Worm (Caenorhabditis elegans): ENCODE measurements around the gene C05C10.2.
A peak's percentile ranks its signal among the peaks of the same experiment; 100 is the strongest.

The C05C10.2 gene

ce11 chrII:9943837-9944236, 21.8 kb downstream of the C05C10.2 start, which contains the start of gene flad-1:
Gene flad-1, plus strand, starts transcription at chrII:9944137.
- TF ChIP-seq snpc-3.4 (tag; optimal IDR thresholded peaks at IDR 0.05) (peak; percentile 25), tbp1 (GFP tag; optimal IDR thresholded peaks at IDR 0.05) (no peak), Y53F4B.3 (GFP tag; IDR thresholded peaks at IDR 0.05) (no peak), chd-7 (tag; optimal IDR thresholded peaks at IDR 0.05) (peak; percentile 21), F33H1.4 (GFP tag; IDR thresholded peaks at IDR 0.05) (0 out of 2 replicates have a peak, but pooled peaks have one; percentile 10)

- no peak for TF ChIP-seq pha-4 (tag; optimal IDR thresholded peaks at IDR 0.05)
- TF ChIP-seq zim-3 (tag; optimal IDR thresholded peaks at IDR 0.05) = no peak
- TF ChIP-seq nhr-179 (tag; optimal IDR thresholded peaks at IDR 0.05) = no peak
- TF ChIP-seq ztf-3 (GFP tag; optimal IDR thresholded peaks at IDR 0.05) = no peak
- no peak for TF ChIP-seq gei-17 (GFP tag; optimal IDR thresholded peaks at IDR 0.05)
- no peak for TF ChIP-seq snpc-1.3 (tag; optimal IDR thresholded peaks at IDR 0.05; ENCODE audit: insufficient read depth)
- TF ChIP-seq F37B4.10 (GFP tag; IDR thresholded peaks at IDR 0.05) = no peak
- no peak for TF ChIP-seq C06A6.2 (GFP tag; conservative IDR thresholded peaks at IDR 0.05)
- no peak for TF ChIP-seq lsy-27 (tag; optimal IDR thresholded peaks at IDR 0.05; ENCODE audit: borderline replicate concordance, insufficient read depth)
- TF ChIP-seq rpc-1 (optimal IDR thresholded peaks at IDR 0.05) = no peak
- no peak for TF ChIP-seq rpc-1 (tag; optimal IDR thresholded peaks at IDR 0.05)
- TF ChIP-seq F49E8.2 (tag; optimal IDR thresholded peaks at IDR 0.05; ENCODE audit: insufficient read depth) = no peak
- TF ChIP-seq madf-3 (GFP tag; IDR thresholded peaks at IDR 0.05) = no peak
Measured at ce11 chrII:9948662-9949061, 26.6 kb downstream of the C05C10.2 start.

ce11 chrII:9951846-9952245, 29.8 kb downstream of the C05C10.2 start:
- no peak for TF ChIP-seq sea-2 (GFP tag; IDR thresholded peaks at IDR 0.05)
- no peak for TF ChIP-seq snpc-4 (GFP tag; optimal IDR thresholded peaks at IDR 0.05)
- TF ChIP-seq snpc-4 (tag; optimal IDR thresholded peaks at IDR 0.05) = no peak
- no peak for TF ChIP-seq rec-8 (tag; optimal IDR thresholded peaks at IDR 0.05)
- TF ChIP-seq aptf-2 (GFP tag; conservative IDR thresholded peaks at IDR 0.05) = no peak
- no peak for TF ChIP-seq nfya-1 (tag; optimal IDR thresholded peaks at IDR 0.05; ENCODE audit: borderline replicate concordance, insufficient read depth)
- no peak for TF ChIP-seq let-607 (tag; optimal IDR thresholded peaks at IDR 0.05)
- no peak for TF ChIP-seq Y79H2A.3 (GFP tag; conservative IDR thresholded peaks at IDR 0.05)
- TF ChIP-seq unc-130 (GFP tag; optimal IDR thresholded peaks at IDR 0.05) = no peak
- TF ChIP-seq nhr-120 (GFP tag; IDR thresholded peaks at IDR 0.05) = no peak
- TF ChIP-seq ztf-3 (GFP tag; optimal IDR thresholded peaks at IDR 0.05) = no peak
- TF ChIP-seq ceh-100 (GFP tag; IDR thresholded peaks at IDR 0.05) = no peak
- TF ChIP-seq nhr-179 (tag; optimal IDR thresholded peaks at IDR 0.05) = no peak
- no peak for TF ChIP-seq snpc-1.3 (tag; optimal IDR thresholded peaks at IDR 0.05; ENCODE audit: insufficient read depth)

ce11 chrII:9954885-9955284, 32.9 kb downstream of the C05C10.2 start, which contains the start of gene egl-43:
Gene egl-43, plus strand, starts transcription at chrII:9955185.
- TF ChIP-seq zfh-2 (GFP tag; conservative IDR thresholded peaks at IDR 0.05) = no peak
- no peak for TF ChIP-seq mel-28 (tag; optimal IDR thresholded peaks at IDR 0.05; ENCODE audit: borderline replicate concordance)
- TF ChIP-seq F22D6.2 (tag; optimal IDR thresholded peaks at IDR 0.05) = no peak
- no peak for TF ChIP-seq let-607 (tag; optimal IDR thresholded peaks at IDR 0.05)

DNA sequence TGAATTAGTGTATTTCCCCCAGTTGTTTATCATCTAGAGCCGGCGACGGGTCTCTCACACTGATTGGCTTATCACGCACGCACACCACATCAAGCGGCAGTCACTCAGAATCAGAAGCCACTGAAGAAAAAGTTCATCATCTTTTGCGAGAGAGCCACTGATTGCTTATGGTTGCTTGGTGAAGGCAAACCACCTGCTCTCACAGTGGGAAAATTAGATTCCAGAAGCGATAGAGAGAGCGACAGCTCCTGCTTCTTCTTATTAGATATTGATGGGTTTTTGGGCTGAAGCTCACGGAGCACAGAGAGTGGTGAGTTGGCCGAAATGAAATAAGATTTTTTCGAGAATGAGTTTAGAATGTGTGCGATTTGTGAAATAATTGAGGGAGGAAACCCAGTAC, 34.1 kb downstream of the C05C10.2 start:
- TF ChIP-seq B0261.1 (tag; optimal IDR thresholded peaks at IDR 0.05) = no peak
- TF ChIP-seq mes-4 (tag; optimal IDR thresholded peaks at IDR 0.05) = no peak
- no peak for TF ChIP-seq rpc-1 (optimal IDR thresholded peaks at IDR 0.05)
- TF ChIP-seq rpc-1 (tag; optimal IDR thresholded peaks at IDR 0.05) = no peak
